Fruit fly (Drosophila melanogaster): ENCODE data around the gene Alg13.

Gene Alg13

DNA sequence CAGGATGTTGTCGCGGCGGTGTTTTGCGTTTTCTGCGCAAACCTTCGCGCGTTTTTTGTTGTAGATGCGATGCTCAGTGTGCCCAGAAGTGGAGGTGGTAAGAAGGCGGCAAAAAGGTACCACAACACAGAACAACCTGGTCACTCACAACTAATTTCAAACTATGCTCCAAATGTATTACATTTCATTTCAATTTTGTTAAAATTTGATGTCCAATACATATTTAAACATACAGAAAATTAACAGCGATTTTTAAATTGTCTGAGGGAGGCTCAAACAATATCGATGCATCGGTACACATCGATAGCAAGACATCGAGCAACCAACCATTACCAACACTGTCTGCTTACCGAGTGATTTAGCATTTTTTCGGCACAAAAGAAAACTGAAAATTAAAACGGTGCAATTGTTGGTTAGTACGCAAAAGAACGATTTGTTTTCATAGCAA is 14.8 kb upstream of the Alg13 start, which contains the start of the genes Slbp and Rpn2 (continued):
- no peak for TF ChIP-seq Antp (GFP tag; optimal IDR thresholded peaks at IDR 0.05)
- TF ChIP-seq so (GFP tag; IDR thresholded peaks at IDR 0.05): 0 out of 3 replicates have a peak, but pooled peaks have one; percentile 46
- peak; percentile 55 for TF ChIP-seq CG2712 (tag; optimal IDR thresholded peaks at IDR 0.05)
- TF ChIP-seq Hr78 (GFP tag; optimal IDR thresholded peaks at IDR 0.05): no peak
- peak; percentile 92 for TF ChIP-seq CG6791 (GFP tag; IDR thresholded peaks at IDR 0.05; ENCODE audit: partially characterized antibody)
- TF ChIP-seq CG6813 (GFP tag; optimal IDR thresholded peaks at IDR 0.05): no peak
- TF ChIP-seq kni (GFP tag; optimal IDR thresholded peaks at IDR 0.05): no peak
- TF ChIP-seq ken (GFP tag; IDR thresholded peaks at IDR 0.05): no peak
- TF ChIP-seq HLH54F (GFP tag; optimal IDR thresholded peaks at IDR 0.05): peak; percentile 53
- TF ChIP-seq aop (GFP tag; IDR thresholded peaks at IDR 0.05): no peak
- no peak for TF ChIP-seq ap (GFP tag; IDR thresholded peaks at IDR 0.05)
- TF ChIP-seq CG4282 (GFP tag; optimal IDR thresholded peaks at IDR 0.05): no peak
- peak; percentile 55 for TF ChIP-seq CG15514 (GFP tag; optimal IDR thresholded peaks at IDR 0.05)
- TF ChIP-seq MBD-R2 (GFP tag; IDR thresholded peaks at IDR 0.05): peak; percentile 90
- no peak for TF ChIP-seq cas (GFP tag; IDR thresholded peaks at IDR 0.05)
- TF ChIP-seq CG17612 (GFP tag; IDR thresholded peaks at IDR 0.05): no peak
- TF ChIP-seq Oaz (GFP tag; IDR thresholded peaks at IDR 0.05): no peak
- 0 out of 2 replicates have a peak, but pooled peaks have one; percentile 20 for TF ChIP-seq CG31441 (GFP tag; IDR thresholded peaks at IDR 0.05)
- TF ChIP-seq Gug (GFP tag; IDR thresholded peaks at IDR 0.05): peak; percentile 17; the same call in 1 of the 4 replicates
- no peak for TF ChIP-seq grn (GFP tag; optimal IDR thresholded peaks at IDR 0.05)
- no peak for TF ChIP-seq tgo (GFP tag; IDR thresholded peaks at IDR 0.05)
- TF ChIP-seq Dip2 (GFP tag; IDR thresholded peaks at IDR 0.05): no peak
- TF ChIP-seq D (optimal IDR thresholded peaks at IDR 0.05): no peak
- TF ChIP-seq D (GFP tag; optimal IDR thresholded peaks at IDR 0.05): no peak
- no peak for TF ChIP-seq gce (GFP tag; IDR thresholded peaks at IDR 0.05)
- no peak for TF ChIP-seq scrt (GFP tag; optimal IDR thresholded peaks at IDR 0.05)
- peak; percentile 55 for TF ChIP-seq CG7786 (GFP tag; optimal IDR thresholded peaks at IDR 0.05)
- peak; percentile 17 for TF ChIP-seq Fer3 (tag; optimal IDR thresholded peaks at IDR 0.05)
- TF ChIP-seq Ssrp (tag; optimal IDR thresholded peaks at IDR 0.05): no peak
- TF ChIP-seq ewg (GFP tag; optimal IDR thresholded peaks at IDR 0.05): peak; percentile 74
- TF ChIP-seq hkb (optimal IDR thresholded peaks at IDR 0.05): peak; percentile 82
- no peak; the same call in 1 of the 2 replicates for TF ChIP-seq hkb (GFP tag; IDR thresholded peaks at IDR 0.05)
- peak; percentile 62 for TF ChIP-seq B-H2 (GFP tag; optimal IDR thresholded peaks at IDR 0.05)
- peak; percentile 94 for TF ChIP-seq knrl (GFP tag; IDR thresholded peaks at IDR 0.05; ENCODE audit: partially characterized antibody)
- TF ChIP-seq CG10979 (tag; optimal IDR thresholded peaks at IDR 0.05): peak; percentile 13
- TF ChIP-seq Eip74EF (GFP tag; optimal IDR thresholded peaks at IDR 0.05): no peak
- peak; percentile 89 for TF ChIP-seq Ets65A (GFP tag)
- no peak for TF ChIP-seq CG11696 (GFP tag; IDR thresholded peaks at IDR 0.05)
- peak; percentile 62; the same call in 1 of the 2 replicates for TF ChIP-seq vvl (GFP tag; IDR thresholded peaks at IDR 0.05)
- TF ChIP-seq Stat92E (GFP tag; optimal IDR thresholded peaks at IDR 0.05): peak in 1 of 3 experiments; percentile 21
- TF ChIP-seq psq (GFP tag; optimal IDR thresholded peaks at IDR 0.05): no peak
- peak; percentile 21 for TF ChIP-seq CG30403 (GFP tag; optimal IDR thresholded peaks at IDR 0.05)
- 0 out of 3 replicates have a peak, but pooled peaks have one; percentile 13 for TF ChIP-seq dysf (GFP tag; IDR thresholded peaks at IDR 0.05)
- no peak for TF ChIP-seq tap (tag; optimal IDR thresholded peaks at IDR 0.05)
- TF ChIP-seq Myb (GFP tag; optimal IDR thresholded peaks at IDR 0.05): peak; percentile 82
- TF ChIP-seq gcm2 (GFP tag; optimal IDR thresholded peaks at IDR 0.05): no peak
- TF ChIP-seq ara (GFP tag; IDR thresholded peaks at IDR 0.05): no peak
- TF ChIP-seq lbe (GFP tag; optimal IDR thresholded peaks at IDR 0.05): peak; percentile 74
- TF ChIP-seq al (GFP tag; IDR thresholded peaks at IDR 0.05): no peak
- peak; percentile 16 for TF ChIP-seq slp2 (GFP tag; optimal IDR thresholded peaks at IDR 0.05)
- TF ChIP-seq Jarid2 (GFP tag; optimal IDR thresholded peaks at IDR 0.05): no peak
